Worm (Caenorhabditis elegans) whole organism, L1 larva: ENCODE results near the gene R02F11.1.

Experiments used
- aly-2 ChIP-seq: fragments of 150-350 bp; optimal IDR thresholded peaks from 2 replicates; lab custom pipeline; 2014; ENCODE audit warnings: missing biosample characterization, missing genetic modification characterization
- ama-1 ChIP-seq: fragments of 150-350 bp; optimal IDR thresholded peaks from 2 replicates; lab custom pipeline; 2014
- ceh-8 ChIP-seq: fragments of 200-800 bp; sonication (Bioruptor generic); optimal IDR thresholded peaks from 2 replicates; lab custom pipeline; 2018; ENCODE audit warnings: mild to moderate bottlenecking, missing genetic modification characterization, moderate library complexity, missing compliant biosample characterization
- dsc-1 ChIP-seq: sonication (generic microtip); optimal IDR thresholded peaks from 2 replicates; lab custom pipeline; 2016; ENCODE audit warnings: mild to moderate bottlenecking, missing genetic modification characterization, missing compliant biosample characterization
- elt-2 ChIP-seq: sonication (generic microtip); optimal IDR thresholded peaks from 2 replicates; lab custom pipeline; 2016; ENCODE audit warnings: missing genetic modification characterization, mild to moderate bottlenecking, inconsistent platforms, missing compliant biosample characterization, missing genetic modification reagents
- lin-13 ChIP-seq: fragments of 150-350 bp; optimal IDR thresholded peaks from 2 replicates; lab custom pipeline; 2014; ENCODE audit warnings: missing biosample characterization, missing genetic modification reagents, missing genetic modification characterization
- mab-9 ChIP-seq: fragments of 200-800 bp; sonication (Bioruptor generic); IDR thresholded peaks from 2 replicates; pipeline ENCODE4 v1.3.6; 2022; ENCODE audit warnings: missing genetic modification reagents, missing genetic modification characterization, missing compliant biosample characterization
- nhr-20 ChIP-seq: sonication (generic microtip); optimal IDR thresholded peaks from 2 replicates; lab custom pipeline; 2016; ENCODE audit warnings: mild to moderate bottlenecking, missing genetic modification characterization, missing compliant biosample characterization
- nhr-85 ChIP-seq: sonication (generic microtip); peaks from one replicate; lab custom pipeline; 2016; ENCODE audit warnings: missing genetic modification characterization, inconsistent platforms, missing compliant biosample characterization
- skn-1 ChIP-seq: fragments of 150-350 bp; optimal IDR thresholded peaks from 2 replicates; lab custom pipeline; 2014; ENCODE audit warnings: missing biosample characterization, missing genetic modification characterization
- unc-86 ChIP-seq: sonication (generic microtip); optimal IDR thresholded peaks from 2 replicates; lab custom pipeline; 2016; ENCODE audit warnings: missing genetic modification characterization, missing compliant biosample characterization

DNA sequence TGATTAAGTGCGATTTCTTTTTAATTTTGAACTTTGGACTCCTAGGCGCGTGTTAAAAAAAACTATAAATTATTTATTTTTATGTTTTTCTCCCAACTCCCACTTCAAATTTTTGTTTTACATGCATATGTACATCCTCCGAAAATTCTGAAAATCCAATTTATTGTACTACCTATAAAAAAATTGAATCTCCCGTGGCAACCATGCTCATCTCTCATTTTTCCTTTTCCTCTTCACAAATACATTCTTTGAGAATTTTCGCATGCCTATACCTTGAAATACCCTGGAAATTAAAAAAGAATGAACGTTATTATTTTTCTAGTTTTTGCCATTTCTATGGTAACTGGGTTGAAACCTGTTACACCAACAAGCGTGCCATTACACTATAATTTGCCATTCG, 12.1 kb upstream of the R02F11.1 start, which contains the start of gene R02F11.10:
- TF ChIP-seq dsc-1 (tag; lab: Kevin White, UChicago) (no peak), unc-86 (no peak), aly-2 (no peak), lin-13 (no peak), nhr-20 (tag; lab: Kevin White, UChicago) (no peak), ceh-8 (GFP tag; lab: Kevin White, UChicago) (no peak), elt-2 (tag; lab: Kevin White, UChicago) (no peak), mab-9 (GFP tag; lab: Robert Waterston, UW) (no peak), skn-1 (tag; lab: Kevin White, UChicago) (no peak), nhr-85 (no peak), ama-1 (lab: Kevin White, UChicago) (no peak)
